Worm (Caenorhabditis elegans) whole organism, L2 larva: ENCODE results near the gene E01G4.3.

Source experiments
- ZK546.5 ChIP-seq: sonication (generic microtip); optimal IDR thresholded peaks from 2 replicates; lab custom pipeline; 2017; ENCODE audit warnings: missing biosample characterization, missing genetic modification characterization
- ceh-16 ChIP-seq: fragments of 150-350 bp; optimal IDR thresholded peaks from 2 replicates; lab custom pipeline; 2014; ENCODE audit warnings: missing biosample characterization, missing genetic modification characterization
- elt-3 ChIP-seq: sonication (generic microtip); optimal IDR thresholded peaks from 2 replicates; lab custom pipeline; 2017; ENCODE audit warnings: missing biosample characterization, missing genetic modification characterization
- lin-39 ChIP-seq: fragments of 150-350 bp; optimal IDR thresholded peaks from 2 replicates; lab custom pipeline; 2014; ENCODE audit warnings: missing biosample characterization, missing genetic modification reagents, missing genetic modification characterization
- lsy-2 ChIP-seq, 2 experiments: fragments of 150-350 bp in 1 of 2; sonication (generic microtip) in 1 of 2; optimal IDR thresholded peaks; 2 replicates each; lab custom pipeline; 2014 to 2017; ENCODE audit warnings: missing biosample characterization in 2 of 2, missing genetic modification characterization in 2 of 2
- mdl-1 ChIP-seq, 2 experiments: fragments of 150-350 bp in 1 of 2; sonication (generic microtip) in 1 of 2; optimal IDR thresholded peaks; 2 replicates each; lab custom pipeline; 2017; ENCODE audit warnings: missing biosample characterization in 2 of 2, missing genetic modification characterization in 2 of 2
- nhr-11 ChIP-seq: fragments of 150-350 bp; optimal IDR thresholded peaks from 2 replicates; lab custom pipeline; 2014; ENCODE audit warnings: missing biosample characterization, missing genetic modification characterization
- skn-1 ChIP-seq: sonication (generic microtip); optimal IDR thresholded peaks from 2 replicates; lab custom pipeline; 2017; ENCODE audit warnings: missing biosample characterization, missing genetic modification characterization
- unc-62 ChIP-seq: fragments of 150-350 bp; optimal IDR thresholded peaks from 2 replicates; lab custom pipeline; 2014; ENCODE audit warnings: missing biosample characterization, missing genetic modification reagents, missing genetic modification characterization
- ztf-11 ChIP-seq: sonication (generic microtip); optimal IDR thresholded peaks from 2 replicates; lab custom pipeline; 2017; ENCODE audit warnings: missing biosample characterization, missing genetic modification characterization
- ztf-4 ChIP-seq: fragments of 150-350 bp; optimal IDR thresholded peaks from 2 replicates; lab custom pipeline; 2014; ENCODE audit warnings: missing biosample characterization, missing genetic modification characterization

ce11 chrII:13484108-13484507, 14.7 kb upstream of the E01G4.3 start:
- no peak for TF ChIP-seq lin-39
- no peak for TF ChIP-seq ztf-4
- no peak for TF ChIP-seq ztf-11 (tag; lab: Kevin White, UChicago)
- TF ChIP-seq nhr-11 (tag; lab: Kevin White, UChicago): no peak
- TF ChIP-seq unc-62: no peak
- no peak for TF ChIP-seq ZK546.5 (tag; lab: Kevin White, UChicago)
- no peak for TF ChIP-seq elt-3 (tag; lab: Kevin White, UChicago)
- no peak for TF ChIP-seq lsy-2 (tag; optimal IDR thresholded peaks at IDR 0.05; lab: Kevin White, UChicago)
- TF ChIP-seq skn-1 (tag; lab: Kevin White, UChicago): no peak
- no peak for TF ChIP-seq ceh-16 (tag; lab: Kevin White, UChicago)
- no peak for TF ChIP-seq mdl-1 (tag; optimal IDR thresholded peaks at IDR 0.05; lab: Kevin White, UChicago)
